Fruit fly (Drosophila melanogaster) whole organism, embryonic: ENCODE data around the gene tank.

Source experiments
- Abd-B ChIP-seq: fragments of 200-800 bp; sonication (Bioruptor generic); optimal IDR thresholded peaks from 2 replicates; lab custom pipeline; 2018; ENCODE audit warnings: missing biosample characterization, mild to moderate bottlenecking, missing genetic modification characterization, moderate library complexity
- Aef1 ChIP-seq: fragments of 200-800 bp; sonication (Bioruptor generic); IDR thresholded peaks from 3 replicates; pipeline ENCODE4 v1.3.6; 2022; ENCODE audit warnings: missing biosample characterization, missing genetic modification characterization
- Awh ChIP-seq: fragments of 200-800 bp; sonication (Bioruptor generic); IDR thresholded peaks from 2 replicates; pipeline ENCODE4, ENCODE4 v1.3.6; 2022; ENCODE audit warnings: missing biosample characterization, missing genetic modification characterization
- CG10979 ChIP-seq: fragments of 200-800 bp; sonication (Bioruptor generic); optimal IDR thresholded peaks from 2 replicates; lab custom pipeline; 2018; ENCODE audit warnings: missing biosample characterization, mild to moderate bottlenecking, missing genetic modification characterization, moderate library complexity
- CG11695 ChIP-seq: fragments of 200-800 bp; sonication (Bioruptor generic); IDR thresholded peaks from 3 replicates; pipeline ENCODE4 v1.3.6; 2022; ENCODE audit warnings: missing biosample characterization, missing genetic modification characterization
- CG11723 ChIP-seq: fragments of 200-800 bp; sonication (Bioruptor generic); optimal IDR thresholded peaks from 2 replicates; lab custom pipeline; 2017; ENCODE audit warnings: missing biosample characterization, mild to moderate bottlenecking, missing genetic modification characterization
- CG13624 ChIP-seq: fragments of 200-800 bp; sonication (Bioruptor generic); optimal IDR thresholded peaks from 2 replicates; lab custom pipeline; 2016; ENCODE audit warnings: missing biosample characterization, missing genetic modification characterization
- CG13894 ChIP-seq: fragments of 200-800 bp; sonication (Bioruptor generic); optimal IDR thresholded peaks from 3 replicates; lab custom pipeline; 2018; ENCODE audit warnings: missing biosample characterization, mild to moderate bottlenecking, missing genetic modification characterization, moderate library complexity
- CG15514 ChIP-seq: fragments of 200-800 bp; sonication (Bioruptor generic); optimal IDR thresholded peaks from 3 replicates; lab custom pipeline; 2017; ENCODE audit warnings: missing biosample characterization, missing genetic modification characterization, mild to moderate bottlenecking, moderate library complexity, missing genetic modification reagents
- CG17328 ChIP-seq: fragments of 200-800 bp; sonication (Bioruptor generic); IDR thresholded peaks from 2 replicates; pipeline ENCODE4 v1.3.6; 2022; ENCODE audit warnings: missing biosample characterization, missing genetic modification characterization
- CG17361 ChIP-seq: fragments of 200-800 bp; sonication (Bioruptor generic); IDR thresholded peaks from 3 replicates; pipeline ENCODE4 v1.3.6; 2022; ENCODE audit warnings: missing biosample characterization, missing genetic modification characterization
- CG2120 ChIP-seq: fragments of 200-800 bp; sonication (Bioruptor generic); optimal IDR thresholded peaks from 3 replicates; lab custom pipeline; 2016; ENCODE audit warnings: missing biosample characterization, missing genetic modification characterization
- CG2712 ChIP-seq: fragments of 200-800 bp; optimal IDR thresholded peaks from 3 replicates; lab custom pipeline; 2019; ENCODE audit warnings: missing biosample characterization, mild to moderate bottlenecking, missing genetic modification characterization, moderate library complexity
- CG31365 ChIP-seq: fragments of 200-800 bp; sonication (Bioruptor generic); optimal IDR thresholded peaks from 2 replicates; lab custom pipeline; 2018; ENCODE audit warnings: missing biosample characterization, mild to moderate bottlenecking, missing genetic modification characterization
- CG32532 ChIP-seq: fragments of 200-800 bp; sonication (Bioruptor generic); IDR thresholded peaks from 2 replicates; pipeline ENCODE4 v1.3.6; 2022; ENCODE audit warnings: missing biosample characterization, missing genetic modification characterization
- CG33213 ChIP-seq: fragments of 200-800 bp; sonication (Bioruptor generic); optimal IDR thresholded peaks from 3 replicates; lab custom pipeline; 2016; ENCODE audit warnings: missing biosample characterization, missing genetic modification characterization
- CG4328 ChIP-seq: fragments of 200-800 bp; sonication (Bioruptor generic); optimal IDR thresholded peaks from 3 replicates; lab custom pipeline; 2017; ENCODE audit warnings: missing biosample characterization, missing genetic modification reagents, missing genetic modification characterization
- CG4424 ChIP-seq: fragments of 200-800 bp; sonication (Bioruptor generic); optimal IDR thresholded peaks from 3 replicates; lab custom pipeline; 2016; ENCODE audit warnings: missing biosample characterization, missing genetic modification characterization
- CG6683 ChIP-seq: fragments of 200-800 bp; sonication (Bioruptor generic); optimal IDR thresholded peaks from 2 replicates; lab custom pipeline; 2017; ENCODE audit warnings: missing biosample characterization, mild to moderate bottlenecking, missing genetic modification characterization, missing genetic modification reagents
- CkIIα-i1 ChIP-seq: fragments of 200-800 bp; sonication (Bioruptor generic); IDR thresholded peaks from 2 replicates; pipeline ENCODE4 v1.3.6; 2022; ENCODE audit warnings: missing biosample characterization, missing genetic modification characterization
- Dref ChIP-seq: fragments of 200-800 bp; sonication (Bioruptor generic); IDR thresholded peaks from 2 replicates; pipeline ENCODE4 v1.3.6; 2022; ENCODE audit warnings: missing biosample characterization, missing genetic modification characterization
- ERR ChIP-seq: fragments of 200-800 bp; sonication (Bioruptor generic); optimal IDR thresholded peaks from 2 replicates; lab custom pipeline; 2016; ENCODE audit warnings: missing biosample characterization, missing genetic modification characterization
- Ets97D ChIP-seq: fragments of 200-800 bp; sonication (Bioruptor generic); optimal IDR thresholded peaks from 3 replicates; lab custom pipeline; 2016; ENCODE audit warnings: missing biosample characterization, missing genetic modification characterization
- HHEX ChIP-seq: fragments of 200-800 bp; sonication (Bioruptor generic); optimal IDR thresholded peaks from 3 replicates; lab custom pipeline; 2017; ENCODE audit warnings: missing biosample characterization, mild to moderate bottlenecking, missing genetic modification characterization, missing genetic modification reagents
- Lhr ChIP-seq: fragments of 200-800 bp; sonication (Bioruptor generic); optimal IDR thresholded peaks from 3 replicates; lab custom pipeline; 2017; ENCODE audit warnings: mild to moderate bottlenecking, missing biosample characterization, missing genetic modification reagents, missing genetic modification characterization
- Mes4 ChIP-seq: fragments of 200-800 bp; sonication (Bioruptor generic); optimal IDR thresholded peaks from 2 replicates; lab custom pipeline; 2016; ENCODE audit warnings: missing biosample characterization, missing genetic modification characterization
- Scr ChIP-seq: fragments of 200-800 bp; sonication (Bioruptor generic); IDR thresholded peaks from 2 replicates; pipeline ENCODE4 v1.3.6; 2022; ENCODE audit warnings: missing biosample characterization, missing genetic modification characterization; ENCODE audit not compliant: partially characterized antibody
- Taf1 ChIP-seq: fragments of 200-800 bp; sonication (Bioruptor generic); IDR thresholded peaks from 2 replicates; pipeline ENCODE4 v1.3.6; 2022; ENCODE audit warnings: missing biosample characterization, missing genetic modification characterization
- al ChIP-seq: fragments of 200-800 bp; sonication (Bioruptor generic); IDR thresholded peaks from 2 replicates; pipeline ENCODE4 v1.3.6; 2022; ENCODE audit warnings: missing biosample characterization, missing genetic modification characterization
- cad ChIP-seq: fragments of >200 bp; optimal IDR thresholded peaks from 2 replicates; lab custom pipeline; 2017; ENCODE audit warnings: missing biosample characterization, missing genetic modification characterization
- hb ChIP-seq: fragments of 200-800 bp; sonication (Bioruptor generic); IDR thresholded peaks from 3 replicates; pipeline ENCODE4 v1.3.6; 2022; ENCODE audit warnings: missing biosample characterization, missing genetic modification characterization; ENCODE audit not compliant: partially characterized antibody
- klu ChIP-seq: fragments of 200-800 bp; sonication (Bioruptor generic); IDR thresholded peaks from 2 replicates; pipeline ENCODE4 v1.3.6; 2022; ENCODE audit warnings: missing biosample characterization, missing genetic modification characterization
- lab ChIP-seq: fragments of 200-800 bp; sonication (Bioruptor generic); optimal IDR thresholded peaks from 3 replicates; lab custom pipeline; 2017; ENCODE audit warnings: missing biosample characterization, missing genetic modification characterization, mild to moderate bottlenecking, moderate library complexity, missing genetic modification reagents
- maf-S ChIP-seq: fragments of 200-800 bp; sonication (Bioruptor generic); optimal IDR thresholded peaks from 2 replicates; lab custom pipeline; 2016; ENCODE audit warnings: missing biosample characterization, missing genetic modification characterization
- pros ChIP-seq: fragments of 200-800 bp; sonication (Bioruptor generic); optimal IDR thresholded peaks from 3 replicates; lab custom pipeline; 2019; ENCODE audit warnings: missing biosample characterization, mild to moderate bottlenecking, missing genetic modification characterization, moderate library complexity
- pzg ChIP-seq: fragments of 200-800 bp; sonication (Bioruptor generic); optimal IDR thresholded peaks from 3 replicates; lab custom pipeline; 2018; ENCODE audit warnings: missing biosample characterization, mild to moderate bottlenecking, missing genetic modification characterization, moderate library complexity
- ranshi ChIP-seq: fragments of 200-800 bp; sonication (Bioruptor generic); IDR thresholded peaks from 2 replicates; pipeline ENCODE4 v1.3.6; 2022; ENCODE audit warnings: missing biosample characterization, missing genetic modification characterization
- schlank ChIP-seq: fragments of 200-800 bp; sonication (Bioruptor generic); optimal IDR thresholded peaks from 2 replicates; lab custom pipeline; 2018; ENCODE audit warnings: missing biosample characterization, mild to moderate bottlenecking, missing genetic modification characterization
- sd ChIP-seq: fragments of 200-800 bp; sonication (Bioruptor generic); optimal IDR thresholded peaks from 3 replicates; lab custom pipeline; 2018; ENCODE audit warnings: missing biosample characterization, mild to moderate bottlenecking, missing genetic modification characterization, moderate library complexity
- sr ChIP-seq: fragments of 200-800 bp; sonication (Bioruptor generic); IDR thresholded peaks from 3 replicates; pipeline ENCODE4 v1.3.6; 2022; ENCODE audit warnings: missing biosample characterization, missing genetic modification characterization
- tgo ChIP-seq: fragments of 200-800 bp; sonication (Bioruptor generic); IDR thresholded peaks from 3 replicates; pipeline ENCODE4 v1.3.6; 2022; ENCODE audit warnings: missing biosample characterization, missing genetic modification characterization
- tio ChIP-seq: fragments of 200-800 bp; sonication (Bioruptor generic); optimal IDR thresholded peaks from 2 replicates; lab custom pipeline; 2017; ENCODE audit warnings: missing biosample characterization, missing genetic modification characterization, inconsistent platforms
- tna ChIP-seq: fragments of 200-800 bp; sonication (Bioruptor generic); IDR thresholded peaks from 2 replicates; pipeline ENCODE4 v1.3.6; 2022; ENCODE audit warnings: missing biosample characterization, missing genetic modification characterization; ENCODE audit not compliant: partially characterized antibody
- toy ChIP-seq: fragments of 200-800 bp; sonication (Bioruptor generic); IDR thresholded peaks from 2 replicates; pipeline ENCODE4 v1.3.6; 2022; ENCODE audit warnings: missing biosample characterization, missing genetic modification characterization
- tup ChIP-seq: fragments of 200-800 bp; sonication (Bioruptor generic); optimal IDR thresholded peaks from 2 replicates; lab custom pipeline; 2016; ENCODE audit warnings: missing biosample characterization, mild to moderate bottlenecking, missing genetic modification characterization, moderate library complexity
- tx ChIP-seq: fragments of 200-800 bp; sonication (Bioruptor generic); optimal IDR thresholded peaks from 2 replicates; lab custom pipeline; 2016; ENCODE audit warnings: missing biosample characterization, missing genetic modification characterization
- unc-4 ChIP-seq: fragments of 200-800 bp; sonication (Bioruptor generic); IDR thresholded peaks from 2 replicates; pipeline ENCODE4 v1.3.6; 2022; ENCODE audit warnings: missing biosample characterization, missing genetic modification characterization; ENCODE audit not compliant: partially characterized antibody
- wek ChIP-seq: fragments of 200-800 bp; sonication (Bioruptor generic); optimal IDR thresholded peaks from 3 replicates; lab custom pipeline; 2018; ENCODE audit warnings: missing biosample characterization, mild to moderate bottlenecking, missing genetic modification characterization, moderate library complexity
- wor ChIP-seq: fragments of 200-800 bp; sonication (Bioruptor generic); IDR thresholded peaks from 2 replicates; pipeline ENCODE4 v1.3.6; 2022; ENCODE audit warnings: missing biosample characterization, missing genetic modification characterization
- zfh2 ChIP-seq: fragments of 200-800 bp; sonication (Bioruptor generic); optimal IDR thresholded peaks from 2 replicates; lab custom pipeline; 2016; ENCODE audit warnings: missing biosample characterization, missing genetic modification characterization

tank gene

DNA sequence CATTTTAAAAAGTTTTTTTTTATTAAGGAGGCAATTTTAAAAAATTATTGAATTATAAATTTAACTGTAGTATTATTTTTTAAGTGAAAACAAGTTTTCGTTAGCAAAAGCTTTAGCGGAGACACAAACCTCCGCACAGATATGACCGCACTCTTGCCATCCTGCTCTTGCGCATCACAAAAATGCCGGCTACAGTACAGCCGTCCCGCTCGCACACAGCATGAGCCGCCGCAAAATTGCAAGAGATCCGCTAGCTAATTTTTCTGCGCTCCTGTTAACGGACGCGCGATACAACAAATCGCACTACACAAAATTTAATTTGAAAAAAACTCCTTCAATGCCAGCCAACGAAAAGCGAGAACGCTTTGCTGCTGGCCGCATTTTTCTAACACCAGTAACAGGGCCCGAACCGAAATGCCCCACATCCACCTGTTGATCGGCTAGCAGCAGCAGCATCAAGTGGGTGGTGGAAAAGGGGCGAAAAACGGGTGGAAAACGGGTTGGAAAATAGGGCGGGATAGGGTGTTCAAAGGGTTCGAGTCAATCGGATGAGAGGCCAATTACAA lies 27.7 kb downstream of the tank start (continued):
- TF ChIP-seq klu (no peak), schlank (tag; lab: Kevin White, UChicago) (no peak), maf-S (GFP tag; lab: Kevin White, UChicago) (no peak), CG6683 (no peak), zfh2 (GFP tag; lab: Kevin White, UChicago) (peak; percentile 12), CG15514 (GFP tag; lab: Kevin White, UChicago) (peak; percentile 48), CG10979 (tag; lab: Kevin White, UChicago) (peak; percentile 26), sr (GFP tag; lab: Robert Waterston, UW) (no peak), CkIIα-i1 (GFP tag; lab: Robert Waterston, UW) (no peak), CG11723 (GFP tag; lab: Kevin White, UChicago) (no peak), wek (GFP tag; lab: Kevin White, UChicago) (no peak), Scr (GFP tag; lab: Robert Waterston, UW) (peak; percentile 51), unc-4 (GFP tag; lab: Robert Waterston, UW) (0 out of 2 replicates have a peak, but pooled peaks have one; percentile 52), CG4328 (GFP tag; lab: Kevin White, UChicago) (no peak), Lhr (GFP tag; lab: Kevin White, UChicago) (peak; percentile 100), Ets97D (GFP tag; lab: Kevin White, UChicago) (peak; percentile 39), tx (GFP tag; lab: Kevin White, UChicago) (no peak), wor (GFP tag; lab: Robert Waterston, UW) (no peak), tup (peak; percentile 19), Awh (GFP tag; lab: Robert Waterston, UW) (no peak), pzg (GFP tag; lab: Kevin White, UChicago) (peak; percentile 49), tna (peak; percentile 68; the same call in 1 of the 2 replicates), CG11695 (GFP tag; lab: Robert Waterston, UW) (no peak), lab (GFP tag; lab: Kevin White, UChicago) (peak; percentile 57), HHEX (GFP tag; lab: Kevin White, UChicago) (no peak), tgo (GFP tag; lab: Robert Waterston, UW) (peak; percentile 28; the same call in 1 of the 3 replicates), Dref (GFP tag; lab: Robert Waterston, UW) (no peak), CG4424 (GFP tag; lab: Kevin White, UChicago) (peak; percentile 42), pros (GFP tag; lab: Kevin White, UChicago) (peak; percentile 42), CG13894 (tag; lab: Kevin White, UChicago) (peak; percentile 66), Aef1 (peak; percentile 37; the same call in 1 of the 3 replicates), CG32532 (GFP tag; lab: Robert Waterston, UW) (peak; percentile 41; the same call in 1 of the 2 replicates), sd (tag; lab: Kevin White, UChicago) (peak; percentile 94), CG17328 (GFP tag; lab: Robert Waterston, UW) (0 out of 2 replicates have a peak, but pooled peaks have one; percentile 27), cad (GFP tag; lab: Kevin White, UChicago) (no peak), CG31365 (tag; lab: Kevin White, UChicago) (no peak), Taf1 (GFP tag; lab: Robert Waterston, UW) (no peak), CG13624 (GFP tag; lab: Kevin White, UChicago) (peak; percentile 44), hb (GFP tag; lab: Robert Waterston, UW) (no peak), ERR (GFP tag; lab: Kevin White, UChicago) (peak; percentile 16), Abd-B (GFP tag; lab: Kevin White, UChicago) (no peak), tio (GFP tag; lab: Kevin White, UChicago) (no peak), Mes4 (GFP tag; lab: Kevin White, UChicago) (no peak), CG2120 (peak; percentile 58), CG17361 (GFP tag; lab: Robert Waterston, UW) (no peak), ranshi (GFP tag; lab: Robert Waterston, UW) (peak; percentile 42; the same call in 1 of the 2 replicates), toy (no peak), CG33213 (peak; percentile 92), al (0 out of 2 replicates have a peak, but pooled peaks have one; percentile 10), CG2712 (tag; lab: Kevin White, UChicago) (peak; percentile 52)
